Worm (Caenorhabditis elegans): ENCODE data around the gene unc-112.
A peak's percentile ranks its signal among the peaks of the same experiment; 100 is the strongest.

unc-112 gene

DNA sequence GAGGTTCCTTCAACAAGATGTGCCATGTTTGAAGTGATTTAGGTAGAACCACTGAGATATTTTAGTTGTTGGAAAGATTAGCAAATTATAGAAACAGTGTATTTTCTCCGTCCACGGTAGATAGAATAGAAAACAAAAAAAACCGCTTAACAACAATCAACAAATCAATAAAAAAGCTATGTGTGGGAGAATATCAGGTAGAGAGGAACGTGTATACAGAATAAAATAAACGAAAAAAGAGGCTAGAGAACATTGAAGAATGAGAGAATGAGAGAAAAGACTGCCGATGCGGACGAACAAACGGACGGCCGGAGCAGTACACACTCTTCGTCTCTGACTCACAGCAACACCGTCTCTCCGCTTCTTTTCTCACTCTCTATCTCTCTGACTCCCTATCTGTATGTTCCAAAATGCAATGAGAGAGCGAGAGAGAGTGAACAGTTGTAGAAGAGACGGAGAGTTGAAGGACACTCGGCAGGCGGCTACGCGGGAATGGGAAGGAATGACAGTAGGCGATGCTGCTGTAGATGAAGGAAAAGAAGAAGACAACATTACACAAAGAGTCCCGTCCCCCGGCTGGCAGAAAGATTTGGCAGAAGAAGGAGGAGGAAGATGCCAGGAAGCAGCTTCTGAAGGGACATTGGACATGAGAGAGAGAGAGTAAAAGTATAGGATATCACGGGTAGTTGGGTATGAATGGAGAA lies at the start of gene unc-112 (continued):
- TF ChIP-seq lin-13 (GFP tag; optimal IDR thresholded peaks at IDR 0.05) (peak; percentile 58), ceh-20 (GFP tag; IDR thresholded peaks at IDR 0.05) (no peak), unc-130 (GFP tag; optimal IDR thresholded peaks at IDR 0.05) (no peak), sdz-12 (GFP tag; optimal IDR thresholded peaks at IDR 0.05) (no peak)

DNA sequence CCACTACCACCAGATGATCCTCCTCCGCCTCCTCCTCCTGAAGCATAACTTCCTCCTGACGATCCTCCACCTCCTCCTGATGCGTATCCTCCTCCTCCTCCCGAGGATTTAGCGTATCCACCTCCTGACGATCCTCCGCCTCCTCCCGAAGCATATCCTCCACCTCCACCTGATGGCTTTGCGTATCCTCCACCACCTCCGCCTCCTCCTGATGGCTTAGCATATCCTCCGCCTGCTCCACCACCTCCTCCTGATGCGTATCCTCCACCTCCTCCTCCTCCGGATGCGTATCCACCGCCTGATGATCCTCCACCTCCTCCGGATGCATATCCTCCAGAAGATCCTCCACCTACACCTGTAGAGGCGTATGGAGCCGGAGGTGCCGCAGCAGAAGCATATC lies 48.4 kb upstream of the unc-112 start:
- peak; percentile 87 for TF ChIP-seq set-16 (GFP tag; IDR thresholded peaks at IDR 0.05)
- no peak for TF ChIP-seq ztf-7 (tag; optimal IDR thresholded peaks at IDR 0.05)

DNA sequence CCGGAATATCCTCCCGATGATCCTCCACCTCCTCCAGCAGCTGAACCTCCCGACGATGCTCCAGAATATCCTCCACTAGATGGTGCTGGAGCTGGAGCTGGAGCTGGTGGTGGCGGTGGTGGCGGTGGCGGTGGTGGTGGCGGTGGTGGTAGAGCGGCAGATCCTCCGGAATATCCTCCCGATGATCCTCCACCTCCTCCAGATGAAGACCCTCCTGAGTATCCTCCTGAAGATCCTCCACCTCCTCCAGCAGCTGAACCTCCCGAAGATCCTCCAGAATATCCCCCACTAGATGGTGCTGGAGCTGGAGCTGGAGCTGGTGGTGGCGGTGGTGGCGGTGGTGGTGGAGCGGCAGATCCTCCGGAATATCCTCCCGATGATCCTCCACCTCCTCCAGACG lies 47.0 kb upstream of the unc-112 start:
- peak; percentile 92 for TF ChIP-seq set-16 (GFP tag; IDR thresholded peaks at IDR 0.05)

DNA sequence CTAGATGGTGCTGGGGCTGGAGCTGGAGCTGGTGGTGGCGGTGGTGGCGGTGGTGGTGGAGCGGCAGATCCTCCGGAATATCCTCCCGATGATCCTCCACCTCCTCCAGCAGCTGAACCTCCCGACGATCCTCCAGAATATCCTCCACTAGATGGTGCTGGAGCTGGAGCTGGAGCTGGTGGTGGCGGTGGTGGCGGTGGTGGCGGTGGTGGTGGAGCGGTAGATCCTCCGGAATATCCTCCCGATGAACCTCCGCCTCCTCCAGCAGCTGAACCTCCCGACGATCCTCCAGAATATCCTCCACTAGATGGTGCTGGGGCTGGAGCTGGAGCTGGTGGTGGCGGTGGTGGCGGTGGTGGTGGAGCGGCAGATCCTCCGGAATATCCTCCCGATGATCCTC lies 46.4 kb upstream of the unc-112 start:
- peak; percentile 70 for TF ChIP-seq set-16 (GFP tag; IDR thresholded peaks at IDR 0.05)

DNA sequence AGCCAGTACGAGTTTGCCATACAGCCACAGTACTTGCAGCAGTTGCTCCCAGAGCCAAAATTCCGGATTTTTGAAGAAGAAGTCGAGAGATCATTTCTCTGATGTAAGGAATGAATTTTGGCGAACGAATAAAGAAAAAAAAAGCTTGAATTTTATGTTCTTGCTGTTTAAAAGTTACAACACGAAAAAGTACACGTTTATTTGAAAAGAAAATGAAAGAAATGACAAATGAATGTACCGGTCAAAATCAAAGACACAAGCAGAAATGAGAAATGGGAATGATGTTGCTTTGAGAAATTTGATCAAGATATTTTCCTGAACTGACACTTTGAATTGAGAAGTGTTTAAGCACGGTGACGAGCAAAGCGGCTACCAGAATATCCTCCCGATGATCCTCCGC lies 44.8 kb upstream of the unc-112 start, which contains the start of gene Y50E8A.6:
Gene Y50E8A.6, minus strand, starts transcription at position 101 of the 400 bp plus-strand sequence.
- TF ChIP-seq madf-5 (GFP tag; IDR thresholded peaks at IDR 0.05) (no peak), egl-43 (GFP tag; IDR thresholded peaks at IDR 0.05) (no peak)

DNA sequence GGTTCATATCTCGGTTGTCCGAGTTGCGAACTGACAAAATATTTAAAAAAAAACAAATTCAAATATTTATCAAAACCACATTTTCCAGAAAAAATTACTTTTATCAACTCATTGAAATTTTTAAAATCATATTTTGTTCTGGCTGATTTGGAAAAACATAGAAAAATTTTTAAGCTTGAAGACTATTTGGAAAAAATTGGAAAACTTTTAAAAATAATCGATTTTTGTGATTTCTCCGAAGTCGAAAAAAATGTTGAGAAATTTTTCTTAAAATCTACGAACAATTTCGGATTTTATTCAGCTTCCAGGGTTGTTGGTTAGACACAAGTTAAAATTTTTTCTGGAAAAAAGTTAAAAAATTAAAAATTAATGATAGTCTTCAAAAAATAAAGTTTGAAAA lies 40.4 kb upstream of the unc-112 start, which contains the start of gene Y50E8A.5:
Gene Y50E8A.5, minus strand, starts transcription at position 101 of the 400 bp plus-strand sequence.
- TF ChIP-seq zip-2 (tag; optimal IDR thresholded peaks at IDR 0.05) (no peak), dpl-1 (GFP tag; optimal IDR thresholded peaks at IDR 0.05) (no peak), egl-27 (tag; optimal IDR thresholded peaks at IDR 0.05) (no peak), pqm-1 (tag; optimal IDR thresholded peaks at IDR 0.05) (no peak), R02D3.7 (tag; optimal IDR thresholded peaks at IDR 0.05) (no peak), lir-3 (tag; optimal IDR thresholded peaks at IDR 0.05) (no peak), daf-12 (tag; optimal IDR thresholded peaks at IDR 0.05) (no peak), ztf-11 (tag; optimal IDR thresholded peaks at IDR 0.05) (no peak), lin-1 (GFP tag; IDR thresholded peaks at IDR 0.05) (no peak), ama-1 (optimal IDR thresholded peaks at IDR 0.05) (no peak), nhr-111 (GFP tag; optimal IDR thresholded peaks at IDR 0.05) (no peak), F44E2.7 (GFP tag; IDR thresholded peaks at IDR 0.05) (no peak), saeg-2 (GFP tag; IDR thresholded peaks at IDR 0.05) (no peak), gei-8 (GFP tag; optimal IDR thresholded peaks at IDR 0.05) (no peak), zfp-2 (tag; optimal IDR thresholded peaks at IDR 0.05) (no peak), fos-1 (tag; optimal IDR thresholded peaks at IDR 0.05) (no peak), lsy-2 (tag; optimal IDR thresholded peaks at IDR 0.05) (no peak)

DNA sequence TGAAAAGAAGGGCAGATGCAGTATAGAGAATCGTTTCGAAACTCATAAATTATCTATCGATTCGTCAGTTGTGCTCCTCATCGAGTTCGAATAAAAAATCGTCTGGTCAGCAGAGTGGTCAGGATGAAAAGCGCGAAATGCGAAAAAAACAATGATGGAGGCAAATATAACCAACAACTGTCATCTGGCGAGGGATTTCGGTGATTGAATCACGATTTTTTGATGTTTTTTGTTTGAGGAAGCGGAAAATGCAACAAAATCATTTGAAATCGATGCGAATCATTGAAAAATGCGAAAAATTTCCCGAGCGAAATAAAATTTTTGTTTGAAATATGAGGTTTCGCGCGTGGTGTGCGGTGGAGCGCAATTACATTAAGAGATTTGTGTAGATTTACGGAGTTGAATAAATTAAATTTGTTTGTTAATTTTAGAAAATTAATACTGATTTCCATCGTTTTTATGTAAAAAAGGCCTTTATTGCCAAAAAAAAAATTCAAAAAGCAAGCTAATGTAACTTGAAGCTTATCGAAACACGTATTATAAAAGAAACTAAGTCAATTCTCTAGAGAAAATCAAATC lies 37.8 kb upstream of the unc-112 start, which contains the start of gene unc-61:
Gene unc-61, minus strand, starts transcription at position 51 of the 579 bp plus-strand sequence.
- TF ChIP-seq F37D6.2 (tag; optimal IDR thresholded peaks at IDR 0.05) = no peak
- no peak for TF ChIP-seq F44E2.7 (GFP tag; IDR thresholded peaks at IDR 0.05)
- TF ChIP-seq dpl-1 (GFP tag; optimal IDR thresholded peaks at IDR 0.05) = peak; percentile 84
- no peak for TF ChIP-seq hif-1 (tag; optimal IDR thresholded peaks at IDR 0.05)
- no peak for TF ChIP-seq D1046.2 (GFP tag; IDR thresholded peaks at IDR 0.05)
- no peak for TF ChIP-seq mep-1 (tag; optimal IDR thresholded peaks at IDR 0.05)
- TF ChIP-seq F10B5.3 (tag; optimal IDR thresholded peaks at IDR 0.05) = no peak
- TF ChIP-seq egl-43 (GFP tag; IDR thresholded peaks at IDR 0.05) = no peak
- no peak for TF ChIP-seq arid-1 (GFP tag; conservative IDR thresholded peaks at IDR 0.05)
- TF ChIP-seq lin-39 (tag; optimal IDR thresholded peaks at IDR 0.05) = no peak
- TF ChIP-seq ama-1 (optimal IDR thresholded peaks at IDR 0.05) = no peak
- no peak for TF ChIP-seq nhr-41 (GFP tag; IDR thresholded peaks at IDR 0.05)
- TF ChIP-seq aha-1 (tag) = peak; percentile 89
- TF ChIP-seq spr-3 (GFP tag; optimal IDR thresholded peaks at IDR 0.05) = no peak
- TF ChIP-seq nhr-6 (tag; optimal IDR thresholded peaks at IDR 0.05) = peak; percentile 87
- TF ChIP-seq php-3 (GFP tag; IDR thresholded peaks at IDR 0.05) = no peak
- no peak for TF ChIP-seq gei-8 (GFP tag; optimal IDR thresholded peaks at IDR 0.05)
- TF ChIP-seq ceh-82 (tag; optimal IDR thresholded peaks at IDR 0.05) = no peak
- TF ChIP-seq fkh-10 (GFP tag; optimal IDR thresholded peaks at IDR 0.05) = no peak
- no peak for TF ChIP-seq spr-1 (tag; optimal IDR thresholded peaks at IDR 0.05)

All from whole organism, L4 larva.